Fruit fly (Drosophila melanogaster): ENCODE results near the gene mrt.

mrt gene

DNA sequence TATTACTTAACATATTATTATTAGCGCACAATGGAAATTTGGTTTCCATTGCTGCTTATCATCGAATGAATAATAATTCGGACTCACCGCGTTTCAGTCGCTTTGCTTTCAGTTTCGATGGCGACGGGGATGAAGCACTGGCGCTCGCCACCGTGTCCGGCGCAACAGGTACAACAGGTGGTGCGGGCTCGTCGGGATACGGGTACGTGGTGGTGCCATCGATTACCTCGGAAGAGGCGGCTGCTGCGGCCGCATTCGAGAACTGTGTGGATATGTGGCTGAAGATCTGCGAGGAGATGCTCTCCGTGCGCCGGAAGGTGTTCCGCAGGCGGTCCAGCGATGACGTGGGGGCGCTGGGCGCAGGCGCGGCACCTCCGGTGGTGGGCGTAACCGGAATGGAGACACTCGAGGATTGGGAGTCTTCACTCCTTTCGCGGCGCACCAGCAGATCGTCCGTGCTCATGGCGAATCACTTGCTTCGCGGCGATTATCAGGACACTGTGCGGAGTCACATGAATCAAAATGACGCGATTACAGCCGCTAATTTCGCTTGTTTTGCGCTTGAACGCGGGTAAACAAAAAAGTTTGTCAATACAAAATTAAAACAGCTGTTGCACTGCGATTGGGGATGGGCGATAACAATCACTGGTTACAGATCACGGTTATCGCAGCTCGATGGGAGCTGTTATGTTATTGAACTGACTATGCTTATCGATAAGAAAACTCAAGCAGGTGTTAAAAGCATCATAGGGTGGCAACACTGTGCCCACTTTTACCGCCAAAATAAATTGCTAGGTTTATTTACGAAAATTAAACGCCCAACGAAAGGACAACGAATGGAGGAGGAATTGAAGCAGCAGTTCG is 43.8 kb downstream of the mrt start, which contains the start of the genes CG31064 and PolA2 (continued):
- TF ChIP-seq MBD-R2 (GFP tag; IDR thresholded peaks at IDR 0.05) (peak; percentile 96), shn (GFP tag; optimal IDR thresholded peaks at IDR 0.05) (no peak), disco-r (GFP tag; optimal IDR thresholded peaks at IDR 0.05) (no peak), nerfin-1 (tag; optimal IDR thresholded peaks at IDR 0.05) (peak; percentile 11), CG6654 (GFP tag; optimal IDR thresholded peaks at IDR 0.05) (no peak), CG8290 (GFP tag; optimal IDR thresholded peaks at IDR 0.05) (no peak), CG8290 (tag; optimal IDR thresholded peaks at IDR 0.05) (no peak), Fer2 (tag; optimal IDR thresholded peaks at IDR 0.05) (no peak), cwo (GFP tag; optimal IDR thresholded peaks at IDR 0.05) (no peak), cas (GFP tag; IDR thresholded peaks at IDR 0.05) (no peak), Side (GFP tag; optimal IDR thresholded peaks at IDR 0.05) (no peak), eyg (GFP tag; optimal IDR thresholded peaks at IDR 0.05) (no peak), CG12659 (GFP tag; optimal IDR thresholded peaks at IDR 0.05) (peak; percentile 62), CG18619 (GFP tag; optimal IDR thresholded peaks at IDR 0.05) (no peak), sim (GFP tag; IDR thresholded peaks at IDR 0.05) (no peak), CG11696 (GFP tag; IDR thresholded peaks at IDR 0.05) (no peak), slou (GFP tag; optimal IDR thresholded peaks at IDR 0.05) (no peak), Atf-2 (GFP tag; optimal IDR thresholded peaks at IDR 0.05) (no peak), Sin3A (optimal IDR thresholded peaks at IDR 0.05) (peak; percentile 66), kah (GFP tag; optimal IDR thresholded peaks at IDR 0.05) (peak; percentile 59), CG4820 (GFP tag; optimal IDR thresholded peaks at IDR 0.05) (no peak), BEAF-32 (GFP tag; optimal IDR thresholded peaks at IDR 0.05) (peak; percentile 70), scrt (GFP tag; optimal IDR thresholded peaks at IDR 0.05) (peak; percentile 90), run (tag; optimal IDR thresholded peaks at IDR 0.05) (no peak), sima (GFP tag; optimal IDR thresholded peaks at IDR 0.05) (no peak), luna (GFP tag; optimal IDR thresholded peaks at IDR 0.05) (no peak), CG8944 (GFP tag; optimal IDR thresholded peaks at IDR 0.05) (no peak), CG10959 (GFP tag; IDR thresholded peaks at IDR 0.05) (no peak), CG32532 (GFP tag; IDR thresholded peaks at IDR 0.05) (no peak), grau (tag; optimal IDR thresholded peaks at IDR 0.05) (no peak), abd-A (tag; optimal IDR thresholded peaks at IDR 0.05) (no peak), lab (GFP tag; optimal IDR thresholded peaks at IDR 0.05) (no peak), tll (GFP tag; optimal IDR thresholded peaks at IDR 0.05) (no peak), fd3F (GFP tag; optimal IDR thresholded peaks at IDR 0.05) (no peak), CG13287 (GFP tag; IDR thresholded peaks at IDR 0.05; ENCODE audit: partially characterized antibody) (peak; percentile 88), slp2 (GFP tag; optimal IDR thresholded peaks at IDR 0.05) (no peak), unpg (GFP tag; optimal IDR thresholded peaks at IDR 0.05) (no peak), NC2β (GFP tag; optimal IDR thresholded peaks at IDR 0.05) (no peak), CG4282 (GFP tag; optimal IDR thresholded peaks at IDR 0.05) (no peak), Adf1 (GFP tag; IDR thresholded peaks at IDR 0.05) (no peak), ap (GFP tag; IDR thresholded peaks at IDR 0.05) (no peak), CG12391 (tag; optimal IDR thresholded peaks at IDR 0.05) (peak; percentile 3), CG32767 (GFP tag; IDR thresholded peaks at IDR 0.05) (no peak), CG8388 (GFP tag; optimal IDR thresholded peaks at IDR 0.05) (no peak), CG31441 (GFP tag; IDR thresholded peaks at IDR 0.05) (peak; percentile 69), CG1832 (GFP tag; optimal IDR thresholded peaks at IDR 0.05) (no peak), ash1 (GFP tag; optimal IDR thresholded peaks at IDR 0.05) (no peak), CG11093 (GFP tag; IDR thresholded peaks at IDR 0.05) (no peak), ac (GFP tag; optimal IDR thresholded peaks at IDR 0.05) (peak; percentile 71), CG14441 (GFP tag; IDR thresholded peaks at IDR 0.05) (no peak)
